Fruit fly (Drosophila melanogaster) whole organism, prepupa: ENCODE data around the gene Unr.
A peak's percentile ranks its signal among the peaks of the same experiment; 100 is the strongest.

Experiments used
- Blimp-1 ChIP-seq: fragments of 200-800 bp; sonication (Bioruptor generic); optimal IDR thresholded peaks from 3 replicates; lab custom pipeline; 2017; ENCODE audit warnings: missing biosample characterization, missing genetic modification characterization, mild to moderate bottlenecking, moderate library complexity, missing genetic modification reagents
- CG10669 ChIP-seq: fragments of 200-800 bp; sonication (Bioruptor generic); optimal IDR thresholded peaks from 3 replicates; lab custom pipeline; 2018; ENCODE audit warnings: missing biosample characterization, mild to moderate bottlenecking, missing genetic modification characterization, moderate library complexity
- CG11294 ChIP-seq: fragments of 200-800 bp; sonication (Bioruptor generic); IDR thresholded peaks from 2 replicates; pipeline ENCODE4 v1.3.6; 2022; ENCODE audit warnings: missing biosample characterization, missing genetic modification characterization
- CG11762 ChIP-seq: fragments of 200-800 bp; sonication (Bioruptor generic); optimal IDR thresholded peaks from 3 replicates; lab custom pipeline; 2016; ENCODE audit warnings: missing biosample characterization, missing genetic modification characterization; ENCODE audit not compliant: insufficient read depth
- CG11902 ChIP-seq: fragments of 200-800 bp; sonication (Bioruptor generic); optimal IDR thresholded peaks from 3 replicates; lab custom pipeline; 2016; ENCODE audit warnings: missing biosample characterization, missing genetic modification characterization
- CG32006 ChIP-seq: fragments of 200-800 bp; sonication (Bioruptor generic); optimal IDR thresholded peaks from 3 replicates; lab custom pipeline; 2017; ENCODE audit warnings: missing biosample characterization, mild to moderate bottlenecking, missing genetic modification characterization
- CG34406 ChIP-seq: fragments of 200-800 bp; sonication (Bioruptor generic); optimal IDR thresholded peaks from 3 replicates; lab custom pipeline; 2016; ENCODE audit warnings: missing biosample characterization, missing genetic modification characterization
- CG3919 ChIP-seq: fragments of 200-800 bp; sonication (Bioruptor generic); optimal IDR thresholded peaks from 3 replicates; lab custom pipeline; 2016; ENCODE audit warnings: missing biosample characterization, missing genetic modification characterization
- CG6163 ChIP-seq: fragments of 200-800 bp; sonication (Bioruptor generic); IDR thresholded peaks from 3 replicates; pipeline ENCODE4 v1.3.6; 2022; ENCODE audit warnings: missing biosample characterization, missing genetic modification characterization
- CG6792 ChIP-seq: fragments of 200-800 bp; sonication (Bioruptor generic); optimal IDR thresholded peaks from 3 replicates; lab custom pipeline; 2016; ENCODE audit warnings: missing biosample characterization, missing genetic modification characterization
- CG6808 ChIP-seq: fragments of 200-800 bp; sonication (Bioruptor generic); optimal IDR thresholded peaks from 3 replicates; lab custom pipeline; 2017; ENCODE audit warnings: missing biosample characterization, missing genetic modification characterization, mild to moderate bottlenecking, moderate library complexity, missing genetic modification reagents
- CG6854 ChIP-seq: fragments of 200-800 bp; sonication (Bioruptor generic); optimal IDR thresholded peaks from 2 replicates; lab custom pipeline; 2017; ENCODE audit warnings: missing biosample characterization, mild to moderate bottlenecking, missing genetic modification characterization
- CG8119 ChIP-seq: fragments of 200-800 bp; sonication (Bioruptor generic); IDR thresholded peaks from 3 replicates; pipeline ENCODE4 v1.3.6; 2022; ENCODE audit warnings: missing biosample characterization, missing genetic modification characterization
- Eip78C ChIP-seq: fragments of 200-800 bp; sonication (Bioruptor generic); peaks from one replicate; lab custom pipeline; 2016; ENCODE audit warnings: missing biosample characterization, missing genetic modification characterization
- Eip93F ChIP-seq: fragments of 200-800 bp; sonication (Bioruptor generic); optimal IDR thresholded peaks from 2 replicates; lab custom pipeline; 2016; ENCODE audit warnings: missing biosample characterization, mild to moderate bottlenecking, missing genetic modification characterization
- Ets21C ChIP-seq: fragments of 200-800 bp; sonication (Bioruptor generic); optimal IDR thresholded peaks from 3 replicates; lab custom pipeline; 2016; ENCODE audit warnings: missing biosample characterization, missing genetic modification characterization
- Ets96B ChIP-seq: fragments of 200-800 bp; optimal IDR thresholded peaks from 2 replicates; lab custom pipeline; 2019; ENCODE audit warnings: missing biosample characterization, mild to moderate bottlenecking, missing genetic modification characterization, moderate library complexity
- Gug ChIP-seq: fragments of 200-800 bp; sonication (Bioruptor generic); IDR thresholded peaks from 2 replicates; pipeline ENCODE4 v1.3.6; 2022; ENCODE audit warnings: missing biosample characterization, missing genetic modification characterization
- Hr38 ChIP-seq: sonication (Bioruptor generic); optimal IDR thresholded peaks from 2 replicates; lab custom pipeline; 2016; ENCODE audit warnings: missing biosample characterization, missing genetic modification characterization
- Hr39 ChIP-seq: fragments of 200-800 bp; sonication (Bioruptor generic); optimal IDR thresholded peaks from 2 replicates; lab custom pipeline; 2016; ENCODE audit warnings: missing biosample characterization, missing genetic modification characterization
- Lpt ChIP-seq: fragments of 200-800 bp; sonication (Bioruptor generic); optimal IDR thresholded peaks from 3 replicates; lab custom pipeline; 2016; ENCODE audit warnings: missing biosample characterization, missing genetic modification characterization
- Met ChIP-seq: fragments of 200-800 bp; sonication (Bioruptor generic); optimal IDR thresholded peaks from 3 replicates; lab custom pipeline; 2016; ENCODE audit warnings: missing biosample characterization, missing genetic modification characterization
- Smox ChIP-seq: fragments of 200-800 bp; sonication (Bioruptor generic); optimal IDR thresholded peaks from 3 replicates; lab custom pipeline; 2016; ENCODE audit warnings: missing biosample characterization, missing genetic modification characterization
- Sox102F ChIP-seq: fragments of 200-800 bp; sonication (Bioruptor generic); optimal IDR thresholded peaks from 2 replicates; lab custom pipeline; 2016; ENCODE audit warnings: missing biosample characterization, mild to moderate bottlenecking, missing genetic modification characterization
- Sox14 ChIP-seq: fragments of 200-800 bp; sonication (Bioruptor generic); optimal IDR thresholded peaks from 3 replicates; lab custom pipeline; 2016; ENCODE audit warnings: missing biosample characterization, missing genetic modification characterization
- Sox15 ChIP-seq: fragments of 200-800 bp; sonication (Bioruptor generic); optimal IDR thresholded peaks from 3 replicates; lab custom pipeline; 2016; ENCODE audit warnings: missing biosample characterization, missing genetic modification characterization
- achi ChIP-seq: fragments of 200-800 bp; sonication (Bioruptor generic); optimal IDR thresholded peaks from 3 replicates; lab custom pipeline; 2016; ENCODE audit warnings: missing biosample characterization, missing genetic modification characterization
- acj6 ChIP-seq: fragments of 200-800 bp; sonication (Bioruptor generic); optimal IDR thresholded peaks from 3 replicates; lab custom pipeline; 2016; ENCODE audit warnings: missing biosample characterization, missing genetic modification characterization
- dac ChIP-seq: fragments of 200-800 bp; sonication (Bioruptor generic); optimal IDR thresholded peaks from 2 replicates; lab custom pipeline; 2017; ENCODE audit warnings: missing biosample characterization, mild to moderate bottlenecking, missing genetic modification characterization
- eg ChIP-seq: fragments of 200-800 bp; sonication (Bioruptor generic); IDR thresholded peaks from 3 replicates; pipeline ENCODE4 v1.3.6; 2022; ENCODE audit warnings: missing biosample characterization, missing genetic modification characterization
- esn ChIP-seq: fragments of 200-800 bp; sonication (Bioruptor generic); optimal IDR thresholded peaks from 2 replicates; lab custom pipeline; 2016; ENCODE audit warnings: missing biosample characterization, mild to moderate bottlenecking, missing genetic modification characterization, moderate library complexity
- fd59A ChIP-seq: fragments of 200-800 bp; sonication (Bioruptor generic); optimal IDR thresholded peaks from 2 replicates; lab custom pipeline; 2017; ENCODE audit warnings: missing biosample characterization, mild to moderate bottlenecking, missing genetic modification characterization, missing genetic modification reagents
- fd85E ChIP-seq: fragments of 200-800 bp; sonication (Bioruptor generic); optimal IDR thresholded peaks from 3 replicates; lab custom pipeline; 2016; ENCODE audit warnings: missing biosample characterization, missing genetic modification characterization
- fkh ChIP-seq: fragments of 200-800 bp; sonication (Bioruptor generic); optimal IDR thresholded peaks from 3 replicates; lab custom pipeline; 2017; ENCODE audit warnings: missing biosample characterization, mild to moderate bottlenecking, missing genetic modification characterization, moderate library complexity
- lz ChIP-seq: fragments of 200-800 bp; sonication (Bioruptor generic); optimal IDR thresholded peaks from 3 replicates; lab custom pipeline; 2016; ENCODE audit warnings: missing biosample characterization, missing genetic modification characterization
- net ChIP-seq: fragments of 200-800 bp; sonication (Bioruptor generic); optimal IDR thresholded peaks from 3 replicates; lab custom pipeline; 2016; ENCODE audit warnings: missing biosample characterization, missing genetic modification characterization
- pdm3 ChIP-seq: fragments of 200-800 bp; sonication (Bioruptor generic); optimal IDR thresholded peaks from 3 replicates; lab custom pipeline; 2016; ENCODE audit warnings: missing biosample characterization, missing genetic modification characterization
- salr ChIP-seq, 2 experiments: fragments of 200-800 bp; sonication (Bioruptor generic); optimal IDR thresholded peaks; 3 replicates each; lab custom pipeline; 2016 to 2018; ENCODE audit warnings: missing biosample characterization in 2 of 2, missing genetic modification characterization in 2 of 2, mild to moderate bottlenecking in 1 of 2
- spab ChIP-seq: fragments of 200-800 bp; sonication (Bioruptor generic); optimal IDR thresholded peaks from 2 replicates; lab custom pipeline; 2017; ENCODE audit warnings: missing biosample characterization, mild to moderate bottlenecking, missing genetic modification characterization, missing genetic modification reagents
- ss ChIP-seq, 2 experiments: fragments of 200-800 bp; sonication (Bioruptor generic); optimal IDR thresholded peaks; 2 replicates in 1 of 2; 3 replicates in 1 of 2; lab custom pipeline; 2017 to 2018; ENCODE audit warnings: mild to moderate bottlenecking in 2 of 2, missing biosample characterization in 2 of 2, missing genetic modification characterization in 2 of 2, moderate library complexity in 1 of 2
- svp ChIP-seq: fragments of 200-800 bp; sonication (Bioruptor generic); peaks from one replicate; lab custom pipeline; 2016; ENCODE audit warnings: missing biosample characterization, missing genetic modification characterization
- topi ChIP-seq: fragments of 200-800 bp; sonication (Bioruptor generic); optimal IDR thresholded peaks from 3 replicates; lab custom pipeline; 2016; ENCODE audit warnings: missing biosample characterization, missing genetic modification characterization
- vri ChIP-seq: fragments of 200-800 bp; sonication (Bioruptor generic); optimal IDR thresholded peaks from 3 replicates; lab custom pipeline; 2016; ENCODE audit warnings: missing biosample characterization, mild to moderate bottlenecking, missing genetic modification characterization

Gene Unr

dm6 chr3L:8455015-8455908 is 13.1 kb upstream of the Unr start (continued):
- TF ChIP-seq CG6792 (peak; percentile 95), lz (GFP tag; lab: Kevin White, UChicago) (peak; percentile 93), Sox14 (GFP tag; lab: Kevin White, UChicago) (peak; percentile 89), CG3919 (GFP tag; lab: Kevin White, UChicago) (peak; percentile 98), CG10669 (peak; percentile 95), CG11762 (peak; percentile 97), spab (GFP tag; lab: Kevin White, UChicago) (peak; percentile 96), CG11294 (GFP tag; lab: Robert Waterston, UW) (peak; percentile 86), eg (GFP tag; lab: Robert Waterston, UW) (peak; percentile 86), Sox15 (GFP tag; lab: Kevin White, UChicago) (peak; percentile 82), CG8119 (GFP tag; lab: Robert Waterston, UW) (peak; percentile 98), dac (GFP tag; lab: Kevin White, UChicago) (peak; percentile 75), ss (GFP tag; optimal IDR thresholded peaks at IDR 0.05; lab: Kevin White, UChicago) (peak; percentile 95 to 96), topi (GFP tag; lab: Kevin White, UChicago) (peak; percentile 94), CG6854 (peak; percentile 94), esn (GFP tag; lab: Kevin White, UChicago) (peak; percentile 96), CG6163 (peak; percentile 91), CG34406 (GFP tag; lab: Kevin White, UChicago) (peak; percentile 95), net (GFP tag; lab: Kevin White, UChicago) (peak; percentile 95), Gug (GFP tag; lab: Robert Waterston, UW) (peak; percentile 97), fd59A (peak; percentile 89), Blimp-1 (GFP tag; lab: Kevin White, UChicago) (peak; percentile 85), CG6808 (GFP tag; lab: Kevin White, UChicago) (peak; percentile 95), Hr39 (GFP tag; lab: Kevin White, UChicago) (peak; percentile 86), Ets21C (GFP tag; lab: Kevin White, UChicago) (peak; percentile 79), salr (GFP tag; optimal IDR thresholded peaks at IDR 0.05; lab: Kevin White, UChicago) (peak; percentile 53 to 97), acj6 (GFP tag; lab: Kevin White, UChicago) (peak; percentile 95), CG11902 (GFP tag; lab: Kevin White, UChicago) (peak; percentile 89), fkh (GFP tag; lab: Kevin White, UChicago) (peak; percentile 74), Hr38 (no peak), fd85E (peak; percentile 84), Lpt (peak; percentile 86)
- TF ChIP-seq, all 60 proteins: peak for 59

dm6 chr3L:8453443-8454360 is 11.5 kb upstream of the Unr start:
- TF ChIP-seq Sox102F (GFP tag; lab: Kevin White, UChicago) (peak; percentile 29), net (GFP tag; lab: Kevin White, UChicago) (no peak), fkh (GFP tag; lab: Kevin White, UChicago) (peak; percentile 16), Gug (GFP tag; lab: Robert Waterston, UW) (0 out of 2 replicates have a peak, but pooled peaks have one; percentile 11), CG6808 (GFP tag; lab: Kevin White, UChicago) (no peak), svp (GFP tag; lab: Kevin White, UChicago) (peak; percentile 73), vri (GFP tag; lab: Kevin White, UChicago) (peak; percentile 70), esn (GFP tag; lab: Kevin White, UChicago) (peak; percentile 14), Hr39 (GFP tag; lab: Kevin White, UChicago) (no peak), CG32006 (GFP tag; lab: Kevin White, UChicago) (no peak), topi (GFP tag; lab: Kevin White, UChicago) (no peak), achi (no peak), eg (GFP tag; lab: Robert Waterston, UW) (no peak), ss (GFP tag; optimal IDR thresholded peaks at IDR 0.05; lab: Kevin White, UChicago) (no peak), Eip78C (GFP tag; lab: Kevin White, UChicago) (peak; percentile 21), CG6792 (no peak), Ets96B (tag; lab: Kevin White, UChicago) (no peak), Smox (GFP tag; lab: Kevin White, UChicago) (no peak), pdm3 (peak; percentile 0), lz (GFP tag; lab: Kevin White, UChicago) (no peak), CG11294 (GFP tag; lab: Robert Waterston, UW) (no peak), Eip93F (peak; percentile 15), Met (GFP tag; lab: Kevin White, UChicago) (no peak), CG34406 (GFP tag; lab: Kevin White, UChicago) (no peak), CG6854 (no peak), Hr38 (no peak), Sox15 (GFP tag; lab: Kevin White, UChicago) (no peak), CG8119 (GFP tag; lab: Robert Waterston, UW) (no peak)
- TF ChIP-seq, all 60 proteins: peak for 9
